Fruit fly (Drosophila melanogaster): ENCODE data around the gene CG6204.

- TF ChIP-seq CTCF (optimal IDR thresholded peaks at IDR 0.05): no peak
- no peak for TF ChIP-seq CG8478 (optimal IDR thresholded peaks at IDR 0.05)
Measured at dm6 chr3R:24216017-24216416, 22.4 kb downstream of the CG6204 start.

Measured in S2 (cell line).